Worm (Caenorhabditis elegans) whole organism, mixed stage, embryonic: ENCODE results near the gene fbxb-98.

Source experiments
- M03D4.4 ChIP-seq: sonication (generic microtip); optimal IDR thresholded peaks from 2 replicates; lab custom pipeline; 2017; ENCODE audit warnings: mild to moderate bottlenecking, missing genetic modification characterization, missing compliant biosample characterization
- bed-3 ChIP-seq: fragments of 200-800 bp; sonication (Bioruptor generic); optimal IDR thresholded peaks from 3 replicates; lab custom pipeline; 2018; ENCODE audit warnings: mild to moderate bottlenecking, missing genetic modification characterization, moderate library complexity, missing compliant biosample characterization
- ceh-43 ChIP-seq: fragments of 200-800 bp; sonication (Bioruptor generic); optimal IDR thresholded peaks from 2 replicates; lab custom pipeline; 2018; ENCODE audit warnings: mild to moderate bottlenecking, missing genetic modification characterization, moderate library complexity, missing compliant biosample characterization
- ceh-83 ChIP-seq: fragments of 200-800 bp; sonication (Bioruptor generic); optimal IDR thresholded peaks from 2 replicates; lab custom pipeline; 2018; ENCODE audit warnings: mild to moderate bottlenecking, missing genetic modification characterization, missing compliant biosample characterization
- ces-1 ChIP-seq: fragments of 150-350 bp; optimal IDR thresholded peaks from 2 replicates; lab custom pipeline; 2014; ENCODE audit warnings: missing biosample characterization, missing genetic modification reagents, missing genetic modification characterization
- cnd-1 ChIP-seq: fragments of 200-800 bp; sonication (Bioruptor generic); optimal IDR thresholded peaks from 2 replicates; lab custom pipeline; 2018; ENCODE audit warnings: mild to moderate bottlenecking, missing genetic modification characterization, missing compliant biosample characterization
- elt-1 ChIP-seq: sonication (generic microtip); optimal IDR thresholded peaks from 2 replicates; lab custom pipeline; 2017; ENCODE audit warnings: missing genetic modification characterization, mild to moderate bottlenecking, missing compliant biosample characterization, antibody characterized with exemption, moderate library complexity, borderline replicate concordance; ENCODE audit not compliant: insufficient read depth
- elt-3 ChIP-seq: fragments of 150-350 bp; optimal IDR thresholded peaks from 2 replicates; lab custom pipeline; 2014; ENCODE audit warnings: missing biosample characterization, missing genetic modification characterization
- flh-1 ChIP-seq: fragments of 200-800 bp; sonication (Bioruptor generic); optimal IDR thresholded peaks from 2 replicates; lab custom pipeline; 2018; ENCODE audit warnings: mild to moderate bottlenecking, missing genetic modification characterization, moderate library complexity, missing compliant biosample characterization
- ham-2 ChIP-seq: fragments of 200-800 bp; sonication (Bioruptor generic); optimal IDR thresholded peaks from 2 replicates; lab custom pipeline; 2018; ENCODE audit warnings: mild to moderate bottlenecking, missing genetic modification characterization, missing compliant biosample characterization
- hlh-1 ChIP-seq: fragments of 150-350 bp; optimal IDR thresholded peaks from 2 replicates; lab custom pipeline; 2014; ENCODE audit warnings: missing biosample characterization, missing genetic modification reagents, missing genetic modification characterization
- lin-13 ChIP-seq: fragments of 150-350 bp; optimal IDR thresholded peaks from 2 replicates; lab custom pipeline; 2014; ENCODE audit warnings: missing biosample characterization, missing genetic modification characterization
- lin-32 ChIP-seq: fragments of 200-800 bp; sonication (Bioruptor generic); optimal IDR thresholded peaks from 2 replicates; lab custom pipeline; 2018; ENCODE audit warnings: mild to moderate bottlenecking, missing genetic modification characterization, missing compliant biosample characterization
- lsy-2 ChIP-seq: fragments of 150-350 bp; optimal IDR thresholded peaks from 2 replicates; lab custom pipeline; 2014; ENCODE audit warnings: missing biosample characterization, missing genetic modification characterization
- mab-5 ChIP-seq: fragments of 150-350 bp; optimal IDR thresholded peaks from 2 replicates; lab custom pipeline; 2014; ENCODE audit warnings: missing biosample characterization, missing genetic modification characterization
- mep-1 ChIP-seq: fragments of 150-350 bp; optimal IDR thresholded peaks from 2 replicates; lab custom pipeline; 2017; ENCODE audit warnings: missing biosample characterization, missing genetic modification reagents, missing genetic modification characterization, inconsistent platforms
- mls-2 ChIP-seq: sonication (generic microtip); optimal IDR thresholded peaks from 2 replicates; lab custom pipeline; 2016; ENCODE audit warnings: mild to moderate bottlenecking, missing genetic modification characterization, moderate library complexity, missing compliant biosample characterization
- nhr-12 ChIP-seq: fragments of 150-350 bp; optimal IDR thresholded peaks from 2 replicates; lab custom pipeline; 2014; ENCODE audit warnings: missing biosample characterization, missing genetic modification characterization
- nhr-2 ChIP-seq: fragments of 150-350 bp; optimal IDR thresholded peaks from 2 replicates; lab custom pipeline; 2014; ENCODE audit warnings: missing biosample characterization, missing genetic modification characterization
- nhr-76 ChIP-seq: sonication (generic microtip); optimal IDR thresholded peaks from 2 replicates; lab custom pipeline; 2017; ENCODE audit warnings: missing biosample characterization, missing genetic modification characterization
- pha-4 ChIP-seq: fragments of 150-350 bp; optimal IDR thresholded peaks from 2 replicates; lab custom pipeline; 2018; ENCODE audit warnings: missing biosample characterization, missing genetic modification reagents, missing genetic modification characterization
- sem-2 ChIP-seq: fragments of 200-800 bp; sonication (Bioruptor generic); optimal IDR thresholded peaks from 2 replicates; lab custom pipeline; 2018; ENCODE audit warnings: mild to moderate bottlenecking, missing genetic modification characterization, missing compliant biosample characterization
- snpc-4 ChIP-seq: fragments of 150-350 bp; optimal IDR thresholded peaks from 2 replicates; lab custom pipeline; 2014; ENCODE audit warnings: missing biosample characterization, missing genetic modification characterization
- tbx-8 ChIP-seq: fragments of 200-800 bp; sonication (Bioruptor generic); optimal IDR thresholded peaks from 2 replicates; lab custom pipeline; 2018; ENCODE audit warnings: mild to moderate bottlenecking, missing genetic modification characterization, moderate library complexity, missing compliant biosample characterization
- unc-120 ChIP-seq: sonication (generic microtip); optimal IDR thresholded peaks from 2 replicates; lab custom pipeline; 2017; ENCODE audit warnings: missing genetic modification characterization, missing compliant biosample characterization; ENCODE audit not compliant: poor library complexity, severe bottlenecking
- unc-39 ChIP-seq: fragments of 150-350 bp; optimal IDR thresholded peaks from 2 replicates; lab custom pipeline; 2014; ENCODE audit warnings: missing biosample characterization, missing genetic modification characterization
- unc-62 ChIP-seq: fragments of 150-350 bp; optimal IDR thresholded peaks from 2 replicates; lab custom pipeline; 2014; ENCODE audit warnings: missing biosample characterization, missing genetic modification reagents, missing genetic modification characterization
- zip-8 ChIP-seq: fragments of 150-350 bp; optimal IDR thresholded peaks from 2 replicates; lab custom pipeline; 2014; ENCODE audit warnings: missing biosample characterization, missing genetic modification characterization
- ztf-11 ChIP-seq: fragments of 150-350 bp; optimal IDR thresholded peaks from 2 replicates; lab custom pipeline; 2014; ENCODE audit warnings: missing biosample characterization, missing genetic modification characterization

fbxb-98 gene

DNA sequence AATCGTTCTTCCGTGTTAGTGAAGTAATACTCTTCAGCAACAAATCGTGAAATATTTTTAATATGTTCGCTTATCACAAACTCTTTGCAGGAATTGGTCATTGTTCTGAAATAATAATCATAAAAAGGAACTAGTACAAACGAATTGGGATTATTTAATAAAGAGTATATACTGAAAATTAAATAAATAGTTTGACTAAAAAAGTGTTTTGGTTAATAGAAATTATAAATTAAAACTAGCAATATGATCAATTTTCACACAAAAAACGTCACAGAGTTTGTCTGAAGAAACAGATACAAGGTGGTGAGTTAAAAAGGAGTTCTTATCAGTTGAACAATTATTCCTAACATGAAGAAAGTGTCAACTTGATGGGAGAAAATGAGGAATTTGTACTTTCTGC is 20.3 kb downstream of the fbxb-98 start, which contains the start of gene math-5:
Gene math-5, minus strand, starts transcription at position 101 of the 400 bp plus-strand sequence.
- TF ChIP-seq elt-3 (tag; lab: Kevin White, UChicago) (no peak), nhr-2 (no peak), mab-5 (no peak), ztf-11 (tag; lab: Kevin White, UChicago) (no peak), mls-2 (tag; lab: Kevin White, UChicago) (no peak), ceh-43 (GFP tag; lab: Kevin White, UChicago) (no peak), ceh-83 (GFP tag; lab: Kevin White, UChicago) (no peak), ces-1 (GFP tag; lab: Kevin White, UChicago) (no peak), mep-1 (tag; lab: Kevin White, UChicago) (no peak), zip-8 (tag; lab: Kevin White, UChicago) (no peak), lsy-2 (no peak)
- TF ChIP-seq, all 35 proteins: peak for 0

DNA sequence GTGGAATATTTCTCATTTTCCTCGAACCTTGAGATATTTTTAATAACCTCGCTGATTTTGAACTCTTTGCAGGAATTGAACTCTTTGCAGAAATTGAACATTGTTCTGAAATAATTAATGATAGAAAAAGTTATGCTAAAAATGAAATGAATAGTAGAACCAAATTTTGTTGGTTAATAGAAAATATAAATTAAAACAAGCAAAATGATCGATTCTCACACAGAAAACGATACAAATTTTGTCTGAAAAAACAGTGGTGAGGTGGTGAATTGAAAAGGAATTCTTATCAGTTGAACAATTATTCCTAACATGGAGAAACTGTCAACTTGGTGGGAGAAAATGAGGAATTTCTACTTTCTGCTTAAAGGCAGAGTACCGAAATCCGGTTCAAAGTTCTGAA is 22.2 kb downstream of the fbxb-98 start, which contains the start of gene math-6:
Gene math-6, minus strand, starts transcription at position 101 of the 400 bp plus-strand sequence.
- TF ChIP-seq unc-62 (GFP tag; lab: Kevin White, UChicago), result no peak
- no peak for TF ChIP-seq sem-2 (GFP tag; lab: Kevin White, UChicago)
- no peak for TF ChIP-seq ceh-83 (GFP tag; lab: Kevin White, UChicago)
- no peak for TF ChIP-seq nhr-2
- TF ChIP-seq ztf-11 (tag; lab: Kevin White, UChicago), result no peak
- TF ChIP-seq ham-2 (GFP tag; lab: Kevin White, UChicago), result no peak
- TF ChIP-seq elt-1 (tag; lab: Kevin White, UChicago), result no peak
- TF ChIP-seq hlh-1 (tag; lab: Kevin White, UChicago), result no peak
- no peak for TF ChIP-seq lin-13 (tag; lab: Kevin White, UChicago)
- no peak for TF ChIP-seq pha-4 (tag; lab: Kevin White, UChicago)
- TF ChIP-seq unc-120 (tag; lab: Kevin White, UChicago), result no peak
- TF ChIP-seq ces-1 (GFP tag; lab: Kevin White, UChicago), result no peak
- TF ChIP-seq cnd-1 (tag; lab: Kevin White, UChicago), result no peak
- TF ChIP-seq bed-3 (GFP tag; lab: Kevin White, UChicago), result no peak
- TF ChIP-seq ceh-43 (GFP tag; lab: Kevin White, UChicago), result no peak
- no peak for TF ChIP-seq mab-5
- no peak for TF ChIP-seq flh-1 (GFP tag; lab: Kevin White, UChicago)
- no peak for TF ChIP-seq zip-8 (tag; lab: Kevin White, UChicago)
- TF ChIP-seq nhr-12 (tag; lab: Kevin White, UChicago), result no peak
- TF ChIP-seq tbx-8, result no peak

DNA sequence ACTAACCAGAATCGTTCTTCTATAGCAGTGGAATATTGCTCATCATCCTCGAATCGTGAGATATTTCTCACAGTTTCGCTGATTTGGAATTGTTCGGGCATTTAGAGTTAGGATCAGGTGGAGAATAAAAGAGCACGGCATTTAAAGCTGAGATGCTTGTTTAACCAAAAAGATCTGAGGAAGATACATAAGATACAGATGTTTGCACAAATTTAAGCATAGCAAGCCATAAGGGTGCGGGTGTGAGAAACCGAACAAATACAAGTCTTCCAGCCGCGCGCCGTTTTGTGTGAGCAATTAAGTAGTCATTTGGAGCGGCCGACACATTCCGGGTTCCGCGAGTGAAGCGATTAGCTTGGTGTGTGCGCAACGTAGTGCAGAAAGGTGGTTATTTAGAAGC is 23.9 kb downstream of the fbxb-98 start, which contains the start of gene math-7:
Gene math-7, minus strand, starts transcription at position 101 of the 400 bp plus-strand sequence.
- no peak for TF ChIP-seq snpc-4

DNA sequence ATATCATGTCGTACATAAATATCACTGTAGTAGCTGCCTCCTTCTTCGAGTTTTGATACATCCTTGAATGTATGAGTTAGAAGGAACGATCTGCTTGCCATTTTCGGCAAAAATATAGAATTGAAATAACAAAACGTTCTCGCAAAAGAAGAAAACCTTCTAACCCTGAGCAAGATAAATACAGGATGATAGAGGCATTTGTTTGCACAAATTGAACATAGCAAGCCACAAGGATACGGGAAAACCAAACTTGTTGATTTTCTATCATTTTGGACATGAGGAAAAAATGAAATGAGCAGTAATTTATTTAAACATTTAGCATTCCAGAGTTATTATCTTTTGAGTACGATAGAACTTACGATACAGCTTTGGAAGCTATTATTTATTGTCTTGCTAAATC is 26.6 kb downstream of the fbxb-98 start, which contains the start of gene math-8:
Gene math-8, minus strand, starts transcription at position 101 of the 400 bp plus-strand sequence.
- TF ChIP-seq flh-1 (GFP tag; lab: Kevin White, UChicago) (no peak), M03D4.4 (tag; lab: Kevin White, UChicago) (no peak), cnd-1 (tag; lab: Kevin White, UChicago) (no peak), snpc-4 (no peak), nhr-2 (no peak), mls-2 (tag; lab: Kevin White, UChicago) (no peak), lin-32 (GFP tag; lab: Kevin White, UChicago) (no peak), elt-3 (tag; lab: Kevin White, UChicago) (no peak), tbx-8 (no peak), lsy-2 (no peak), mab-5 (no peak), nhr-76 (tag; lab: Kevin White, UChicago) (no peak), sem-2 (GFP tag; lab: Kevin White, UChicago) (no peak), ces-1 (GFP tag; lab: Kevin White, UChicago) (no peak), unc-39 (tag; lab: Kevin White, UChicago) (no peak), unc-120 (tag; lab: Kevin White, UChicago) (no peak)

DNA sequence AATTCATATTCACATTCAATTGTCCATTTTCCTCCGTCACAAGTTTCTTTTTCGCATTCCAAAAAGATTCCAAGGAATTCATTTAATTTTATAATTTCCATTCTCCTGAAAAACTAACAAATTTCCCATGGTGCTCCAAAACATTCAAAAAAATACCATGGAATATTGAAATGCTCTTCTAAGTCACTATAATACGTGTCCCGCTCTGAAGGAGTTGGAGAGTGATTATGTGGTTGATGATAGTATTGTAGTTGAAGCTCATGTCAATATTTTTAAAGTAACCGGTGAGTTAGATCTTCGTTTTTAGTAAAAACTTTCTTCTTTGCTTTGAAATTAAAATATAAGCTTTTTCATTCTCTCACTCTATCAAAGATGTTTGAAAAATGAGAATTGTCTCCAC is 28.2 kb downstream of the fbxb-98 start, which contains the start of gene math-9:
Gene math-9, minus strand, starts transcription at position 101 of the 400 bp plus-strand sequence.
- TF ChIP-seq mab-5 (no peak), lin-13 (tag; lab: Kevin White, UChicago) (no peak)
